Fruit fly (Drosophila melanogaster): Measurements from ENCODE around the gene CG1172.

Gene CG1172

dm6 chr3R:5371563-5371962 lies 22.2 kb upstream of the CG1172 start, which contains the start of gene Polr2F:
TSS of gene Polr2F (plus strand) at chr3R:5371795.
- TF ChIP-seq h (GFP tag; optimal IDR thresholded peaks at IDR 0.05) = peak; percentile 89
- TF ChIP-seq Jra (GFP tag; optimal IDR thresholded peaks at IDR 0.05) = no peak
- TF ChIP-seq Dif (GFP tag; optimal IDR thresholded peaks at IDR 0.05; ENCODE audit: partially characterized antibody) = no peak
- peak; percentile 67 for TF ChIP-seq Sp1 (GFP tag; optimal IDR thresholded peaks at IDR 0.05)
- no peak for TF ChIP-seq Abd-B (GFP tag; optimal IDR thresholded peaks at IDR 0.05)
- TF ChIP-seq usp (GFP tag; optimal IDR thresholded peaks at IDR 0.05) = no peak
- peak; percentile 81 for TF ChIP-seq br (GFP tag; optimal IDR thresholded peaks at IDR 0.05)
- TF ChIP-seq GATAd (GFP tag; optimal IDR thresholded peaks at IDR 0.05) = no peak
- no peak for TF ChIP-seq CrebA (GFP tag; optimal IDR thresholded peaks at IDR 0.05; ENCODE audit: borderline replicate concordance)
- peak; percentile 96 for TF ChIP-seq woc (GFP tag; optimal IDR thresholded peaks at IDR 0.05)
- TF ChIP-seq HLH106 (tag; optimal IDR thresholded peaks at IDR 0.05) = peak; percentile 77
- TF ChIP-seq sv (GFP tag; optimal IDR thresholded peaks at IDR 0.05) = peak; percentile 78
- TF ChIP-seq foxo (GFP tag; optimal IDR thresholded peaks at IDR 0.05) = peak in 1 of 2 experiments; percentile 91
- TF ChIP-seq psq (GFP tag; optimal IDR thresholded peaks at IDR 0.05) = peak; percentile 65
- TF ChIP-seq lola (GFP tag; optimal IDR thresholded peaks at IDR 0.05) = no peak
- no peak for TF ChIP-seq dsf (GFP tag; optimal IDR thresholded peaks at IDR 0.05; ENCODE audit: borderline replicate concordance)
- TF ChIP-seq fru (GFP tag; optimal IDR thresholded peaks at IDR 0.05) = peak; percentile 80
- peak; percentile 85 for TF ChIP-seq ey (GFP tag; optimal IDR thresholded peaks at IDR 0.05)
- TF ChIP-seq OdsH (GFP tag; optimal IDR thresholded peaks at IDR 0.05) = peak; percentile 63
- no peak for TF ChIP-seq dmrt93B (GFP tag; optimal IDR thresholded peaks at IDR 0.05)
- TF ChIP-seq CG9705 (GFP tag; optimal IDR thresholded peaks at IDR 0.05) = peak; percentile 74
- TF ChIP-seq N (GFP tag; optimal IDR thresholded peaks at IDR 0.05) = no peak
- TF ChIP-seq Myc (optimal IDR thresholded peaks at IDR 0.05) = peak; percentile 80
- TF ChIP-seq Hr83 (GFP tag; optimal IDR thresholded peaks at IDR 0.05; ENCODE audit: poor library complexity, severe bottlenecking) = peak; percentile 96
- TF ChIP-seq dl (GFP tag; optimal IDR thresholded peaks at IDR 0.05; ENCODE audit: insufficient read depth in 1 of 2, partially characterized antibody in 2 of 2) = no peak
- TF ChIP-seq Dfd (GFP tag; optimal IDR thresholded peaks at IDR 0.05) = no peak
- no peak for TF ChIP-seq pan (optimal IDR thresholded peaks at IDR 0.05)
- no peak for TF ChIP-seq Hnf4 (GFP tag; optimal IDR thresholded peaks at IDR 0.05)
- peak; percentile 89 for TF ChIP-seq rgr (GFP tag; optimal IDR thresholded peaks at IDR 0.05)
- no peak for TF ChIP-seq tai (GFP tag; optimal IDR thresholded peaks at IDR 0.05)
- no peak for TF ChIP-seq Vsx2 (GFP tag; optimal IDR thresholded peaks at IDR 0.05; ENCODE audit: partially characterized antibody)
- TF ChIP-seq jim (GFP tag; optimal IDR thresholded peaks at IDR 0.05) = peak; percentile 78
- peak; percentile 22 for TF ChIP-seq sage (GFP tag; optimal IDR thresholded peaks at IDR 0.05)
- no peak for TF ChIP-seq brk (GFP tag; optimal IDR thresholded peaks at IDR 0.05)
- TF ChIP-seq CG32264 (GFP tag; optimal IDR thresholded peaks at IDR 0.05) = peak; percentile 66
- TF ChIP-seq Mio (GFP tag; optimal IDR thresholded peaks at IDR 0.05) = peak; percentile 46
- no peak for TF ChIP-seq Hr78 (GFP tag; optimal IDR thresholded peaks at IDR 0.05)
- no peak for TF ChIP-seq Rel (GFP tag; optimal IDR thresholded peaks at IDR 0.05)
- peak; percentile 53 for TF ChIP-seq Rel (tag; optimal IDR thresholded peaks at IDR 0.05)

dm6 chr3R:5374720-5375119 lies 19.0 kb upstream of the CG1172 start, which contains the start of the genes hd and CG14667:
TSS of gene hd (minus strand) at chr3R:5374962.
TSS of gene CG14667 (plus strand) at chr3R:5375022.
- no peak for TF ChIP-seq CG9705 (GFP tag; optimal IDR thresholded peaks at IDR 0.05)
- no peak for TF ChIP-seq Hr78 (GFP tag; optimal IDR thresholded peaks at IDR 0.05)
- TF ChIP-seq Sp1 (GFP tag; optimal IDR thresholded peaks at IDR 0.05) = no peak
- TF ChIP-seq h (GFP tag; optimal IDR thresholded peaks at IDR 0.05) = no peak
- TF ChIP-seq Rel (GFP tag; optimal IDR thresholded peaks at IDR 0.05) = no peak
- no peak for TF ChIP-seq Rel (tag; optimal IDR thresholded peaks at IDR 0.05)
- TF ChIP-seq N (GFP tag; optimal IDR thresholded peaks at IDR 0.05) = no peak
- no peak for TF ChIP-seq foxo (GFP tag; optimal IDR thresholded peaks at IDR 0.05)
- no peak for TF ChIP-seq dsf (GFP tag; optimal IDR thresholded peaks at IDR 0.05; ENCODE audit: borderline replicate concordance)
- no peak for TF ChIP-seq Dfd (GFP tag; optimal IDR thresholded peaks at IDR 0.05)
- TF ChIP-seq Mio (GFP tag; optimal IDR thresholded peaks at IDR 0.05) = no peak
- no peak for TF ChIP-seq tai (GFP tag; optimal IDR thresholded peaks at IDR 0.05)
- no peak for TF ChIP-seq brk (GFP tag; optimal IDR thresholded peaks at IDR 0.05)
- TF ChIP-seq dmrt93B (GFP tag; optimal IDR thresholded peaks at IDR 0.05) = no peak
- TF ChIP-seq GATAd (GFP tag; optimal IDR thresholded peaks at IDR 0.05) = no peak
- TF ChIP-seq sage (GFP tag; optimal IDR thresholded peaks at IDR 0.05) = no peak
- TF ChIP-seq Vsx2 (GFP tag; optimal IDR thresholded peaks at IDR 0.05; ENCODE audit: partially characterized antibody) = no peak
- TF ChIP-seq Hr83 (GFP tag; optimal IDR thresholded peaks at IDR 0.05; ENCODE audit: poor library complexity, severe bottlenecking) = no peak
- TF ChIP-seq CrebA (GFP tag; optimal IDR thresholded peaks at IDR 0.05; ENCODE audit: borderline replicate concordance) = no peak
- TF ChIP-seq rgr (GFP tag; optimal IDR thresholded peaks at IDR 0.05) = no peak
- TF ChIP-seq jim (GFP tag; optimal IDR thresholded peaks at IDR 0.05) = no peak
